Fruit fly (Drosophila melanogaster): ENCODE data around the gene CG9231.
A peak's percentile ranks its signal among the peaks of the same experiment; 100 is the strongest.

The CG9231 gene

DNA sequence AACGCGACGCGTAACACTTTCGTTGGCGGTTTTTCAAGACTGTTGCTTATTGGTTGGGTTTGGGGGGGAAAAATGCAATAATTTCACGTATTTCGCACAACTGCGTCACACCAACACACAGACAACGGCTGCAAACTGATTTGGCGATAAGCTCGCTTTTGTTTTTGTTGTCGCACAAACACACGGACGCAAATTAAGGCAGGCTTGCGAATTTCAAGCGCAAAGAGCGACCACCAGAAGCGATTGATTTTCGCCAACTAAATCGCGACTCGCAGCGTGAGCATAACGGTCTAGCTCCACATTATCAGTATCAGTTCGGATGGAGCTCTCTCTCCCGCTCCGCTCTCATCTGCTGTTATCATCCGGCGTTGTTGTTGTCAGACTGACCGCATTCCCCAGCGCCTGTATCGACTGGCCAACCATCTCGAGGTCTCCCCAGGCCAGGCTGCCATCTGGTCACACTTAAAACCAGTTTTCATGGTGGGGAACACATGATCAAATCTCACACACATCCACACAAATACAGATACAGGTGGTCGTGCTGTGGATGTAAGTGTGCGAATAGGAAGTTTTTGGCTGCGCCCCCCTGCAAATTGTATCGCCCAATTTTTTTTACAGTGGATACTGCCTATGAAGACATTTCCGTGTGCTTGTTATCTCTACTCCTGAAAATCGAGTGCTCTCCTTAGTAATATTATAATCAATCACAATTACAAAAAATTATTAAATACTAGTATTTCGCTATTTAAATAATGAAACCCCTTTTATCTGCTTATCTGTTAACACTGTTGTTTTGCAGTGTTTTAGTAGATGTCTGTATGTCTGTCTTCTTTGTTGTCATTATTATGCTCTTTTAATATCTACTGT, 47.2 kb upstream of the CG9231 start (continued):
- TF ChIP-seq fd96Cb (tag; optimal IDR thresholded peaks at IDR 0.05) (peak; percentile 7), CG3995 (GFP tag; optimal IDR thresholded peaks at IDR 0.05) (peak; percentile 37), Sry-δ (GFP tag; optimal IDR thresholded peaks at IDR 0.05) (peak; percentile 4), Usf (GFP tag; optimal IDR thresholded peaks at IDR 0.05) (peak; percentile 57), E2f1 (GFP tag; IDR thresholded peaks at IDR 0.05) (peak; percentile 55; the same call in 1 of the 2 replicates), NFAT (GFP tag; IDR thresholded peaks at IDR 0.05) (peak; percentile 79), CG4360 (GFP tag; IDR thresholded peaks at IDR 0.05) (peak; percentile 96), sens (GFP tag) (peak; percentile 56), CG10565 (GFP tag; optimal IDR thresholded peaks at IDR 0.05) (no peak), grau (tag; optimal IDR thresholded peaks at IDR 0.05) (peak; percentile 95), nmo (GFP tag; optimal IDR thresholded peaks at IDR 0.05) (peak; percentile 28), prd (optimal IDR thresholded peaks at IDR 0.05) (no peak), prd (GFP tag; IDR thresholded peaks at IDR 0.05) (peak; percentile 57; the same call in 2 of the 3 replicates), CG5245 (GFP tag; optimal IDR thresholded peaks at IDR 0.05) (no peak), Antp (GFP tag; optimal IDR thresholded peaks at IDR 0.05) (no peak), danr (GFP tag; IDR thresholded peaks at IDR 0.05) (0 out of 2 replicates have a peak, but pooled peaks have one; percentile 52), Hr3 (GFP tag; optimal IDR thresholded peaks at IDR 0.05) (peak; percentile 56), wdn (GFP tag; IDR thresholded peaks at IDR 0.05) (peak; percentile 39; the same call in 1 of the 2 replicates), CG10267 (tag; optimal IDR thresholded peaks at IDR 0.05) (no peak), MBD-R2 (GFP tag; IDR thresholded peaks at IDR 0.05) (peak; percentile 64), kni (GFP tag; optimal IDR thresholded peaks at IDR 0.05) (no peak), Dp (GFP tag; optimal IDR thresholded peaks at IDR 0.05) (no peak), tin (GFP tag; optimal IDR thresholded peaks at IDR 0.05) (peak; percentile 49), CG9932 (GFP tag; IDR thresholded peaks at IDR 0.05) (peak; percentile 88), sd (tag; optimal IDR thresholded peaks at IDR 0.05) (peak; percentile 74), CG4820 (GFP tag; optimal IDR thresholded peaks at IDR 0.05) (peak; percentile 16), Awh (GFP tag; IDR thresholded peaks at IDR 0.05) (0 out of 2 replicates have a peak, but pooled peaks have one; percentile 19), CG12219 (GFP tag; optimal IDR thresholded peaks at IDR 0.05) (peak; percentile 44), CG31441 (GFP tag; IDR thresholded peaks at IDR 0.05) (peak; percentile 42), CG34422 (GFP tag; IDR thresholded peaks at IDR 0.05) (peak; percentile 62; the same call in 1 of the 3 replicates), CG12744 (GFP tag; optimal IDR thresholded peaks at IDR 0.05) (peak; percentile 25), sna (GFP tag; IDR thresholded peaks at IDR 0.05; ENCODE audit: partially characterized antibody) (no peak; the same call in 1 of the 2 replicates), CG10209 (GFP tag; optimal IDR thresholded peaks at IDR 0.05) (peak; percentile 59), CG2199 (GFP tag; IDR thresholded peaks at IDR 0.05) (peak; percentile 72; the same call in 1 of the 3 replicates), CG6175 (GFP tag; IDR thresholded peaks at IDR 0.05) (peak; percentile 64; the same call in 2 of the 3 replicates), vvl (GFP tag; IDR thresholded peaks at IDR 0.05) (peak; percentile 73), crol (GFP tag; IDR thresholded peaks at IDR 0.05) (0 out of 2 replicates have a peak, but pooled peaks have one; percentile 37), CG8290 (GFP tag; optimal IDR thresholded peaks at IDR 0.05) (no peak), CG8290 (tag; optimal IDR thresholded peaks at IDR 0.05) (peak in 1 of 2 experiments; percentile 70), Dbx (GFP tag; IDR thresholded peaks at IDR 0.05) (peak; percentile 74; the same call in 2 of the 3 replicates), CG18619 (GFP tag; optimal IDR thresholded peaks at IDR 0.05) (peak; percentile 16), CG4424 (GFP tag; optimal IDR thresholded peaks at IDR 0.05) (peak; percentile 35), bcd (GFP tag; optimal IDR thresholded peaks at IDR 0.05) (peak; percentile 47), cas (GFP tag; IDR thresholded peaks at IDR 0.05) (peak; percentile 68; the same call in 1 of the 2 replicates), CTCF (GFP tag; optimal IDR thresholded peaks at IDR 0.05) (no peak), Hr51 (GFP tag; optimal IDR thresholded peaks at IDR 0.05) (peak; percentile 36 to 59), CG8388 (GFP tag; optimal IDR thresholded peaks at IDR 0.05) (no peak), tll (GFP tag; optimal IDR thresholded peaks at IDR 0.05) (no peak), exex (tag; optimal IDR thresholded peaks at IDR 0.05) (peak; percentile 44), Ada2b (GFP tag; IDR thresholded peaks at IDR 0.05) (peak; percentile 79)

All from whole organism, embryonic.